Worm (Caenorhabditis elegans) whole organism, midembryonic: Measurements from ENCODE around the gene dpf-2.

Source experiments
- T22C8.4 ChIP-seq: fragments of 200-800 bp; sonication (Bioruptor generic); IDR thresholded peaks from 2 replicates; pipeline ENCODE4 v1.3.6; 2022; ENCODE audit warnings: missing genetic modification characterization, missing compliant biosample characterization
- cog-1 ChIP-seq: sonication (generic microtip); optimal IDR thresholded peaks from 2 replicates; lab custom pipeline; 2016; ENCODE audit warnings: missing genetic modification characterization, missing compliant biosample characterization
- flt-1 ChIP-seq: fragments of 200-800 bp; sonication (Bioruptor generic); IDR thresholded peaks from 2 replicates; pipeline ENCODE4 v1.3.6; 2022; ENCODE audit warnings: missing genetic modification characterization, missing compliant biosample characterization
- klf-2 ChIP-seq: fragments of 200-800 bp; sonication (Bioruptor generic); conservative IDR thresholded peaks from 2 replicates; pipeline ENCODE4 v1.3.6; 2022; ENCODE audit warnings: missing genetic modification reagents, missing genetic modification characterization, missing compliant biosample characterization
- med-1 ChIP-seq: sonication (generic microtip); optimal IDR thresholded peaks from 2 replicates; lab custom pipeline; 2017; ENCODE audit warnings: missing genetic modification characterization, mild to moderate bottlenecking, missing compliant biosample characterization, antibody characterized with exemption, missing genetic modification reagents; ENCODE audit not compliant: insufficient read depth
- ref-1 ChIP-seq: fragments of 200-800 bp; sonication (Bioruptor generic); conservative IDR thresholded peaks from 2 replicates; pipeline ENCODE4 v1.3.6; 2022; ENCODE audit warnings: missing genetic modification reagents, missing genetic modification characterization, missing compliant biosample characterization
- tab-1 ChIP-seq: fragments of 200-800 bp; sonication (Bioruptor generic); IDR thresholded peaks from 2 replicates; pipeline ENCODE4 v1.3.6; 2022; ENCODE audit warnings: missing genetic modification characterization, missing compliant biosample characterization
- ztf-23 ChIP-seq: fragments of 200-800 bp; sonication (Bioruptor generic); IDR thresholded peaks from 2 replicates; pipeline ENCODE4 v1.3.6; 2022; ENCODE audit warnings: missing genetic modification reagents, missing genetic modification characterization, missing compliant biosample characterization
- ztf-29 ChIP-seq: fragments of 200-800 bp; sonication (Bioruptor generic); IDR thresholded peaks from 2 replicates; pipeline ENCODE4 v1.3.6; 2022; ENCODE audit warnings: missing genetic modification reagents, missing genetic modification characterization, missing compliant biosample characterization

Gene dpf-2

ce11 chrX:14842846-14843369, 11.3 kb downstream of the dpf-2 start:
- no peak for TF ChIP-seq med-1
- TF ChIP-seq ztf-23 (GFP tag; lab: Robert Waterston, UW): no peak
- TF ChIP-seq ref-1 (GFP tag; lab: Robert Waterston, UW): no peak
- no peak for TF ChIP-seq flt-1
- TF ChIP-seq tab-1 (GFP tag; lab: Robert Waterston, UW): no peak
- TF ChIP-seq cog-1 (tag; lab: Kevin White, UChicago): no peak
- TF ChIP-seq klf-2 (GFP tag; lab: Robert Waterston, UW): no peak
- no peak for TF ChIP-seq ztf-29 (GFP tag; lab: Robert Waterston, UW)
- no peak for TF ChIP-seq T22C8.4

- no peak for TF ChIP-seq flt-1
- TF ChIP-seq ztf-29 (GFP tag; lab: Robert Waterston, UW): no peak
- TF ChIP-seq ztf-23 (GFP tag; lab: Robert Waterston, UW): no peak
- no peak for TF ChIP-seq ref-1 (GFP tag; lab: Robert Waterston, UW)
- TF ChIP-seq tab-1 (GFP tag; lab: Robert Waterston, UW): no peak
- TF ChIP-seq med-1: no peak
- TF ChIP-seq cog-1 (tag; lab: Kevin White, UChicago): no peak
- no peak for TF ChIP-seq T22C8.4
- no peak for TF ChIP-seq klf-2 (GFP tag; lab: Robert Waterston, UW)
Measured at ce11 chrX:14844481-14844880, 12.8 kb downstream of the dpf-2 start.

DNA sequence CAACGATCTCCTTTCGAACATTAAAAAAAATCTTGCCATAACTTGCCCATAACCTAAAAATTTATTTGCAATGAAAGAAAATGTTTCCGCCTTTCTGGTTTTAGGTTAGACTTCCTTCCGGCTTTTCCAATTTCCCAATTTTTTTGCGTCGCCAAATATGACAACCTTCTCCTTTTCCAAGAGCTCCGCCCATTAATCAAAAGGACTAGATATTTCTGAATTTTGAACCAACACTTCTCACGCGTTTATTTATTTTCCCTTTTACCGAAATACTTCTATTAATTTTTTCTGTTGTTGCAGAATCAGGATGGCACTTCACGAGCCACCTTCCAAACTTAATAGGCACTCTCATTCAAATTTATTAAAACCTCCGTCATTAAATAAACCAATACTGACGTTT, 14.0 kb downstream of the dpf-2 start, which contains the start of gene egrh-1:
TSS of gene egrh-1 (plus strand) at position 301 of the 400 bp plus-strand sequence.
- TF ChIP-seq cog-1 (tag; lab: Kevin White, UChicago) (no peak), ztf-23 (GFP tag; lab: Robert Waterston, UW) (no peak), med-1 (no peak), klf-2 (GFP tag; lab: Robert Waterston, UW) (no peak), tab-1 (GFP tag; lab: Robert Waterston, UW) (no peak), ref-1 (GFP tag; lab: Robert Waterston, UW) (no peak), ztf-29 (GFP tag; lab: Robert Waterston, UW) (no peak), T22C8.4 (no peak), flt-1 (no peak)

DNA sequence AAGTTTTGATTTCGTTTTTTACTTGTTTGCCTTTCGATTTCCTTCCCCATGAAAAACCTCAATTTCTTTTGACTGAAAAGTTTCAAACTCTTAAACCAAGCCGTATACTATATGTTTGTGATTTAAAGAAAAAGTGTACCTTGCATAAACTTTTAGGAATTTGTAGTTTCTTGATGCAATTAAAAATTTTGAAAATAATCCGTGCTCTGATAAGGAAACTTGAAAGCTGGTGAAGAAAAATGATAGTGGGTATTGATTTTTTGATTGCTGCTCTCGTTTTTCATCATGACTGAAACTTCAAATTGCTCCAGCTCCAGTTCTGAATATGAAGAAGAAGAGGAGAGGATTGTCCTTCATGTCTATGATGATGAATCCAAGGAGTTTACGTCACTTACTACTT, 17.4 kb downstream of the dpf-2 start, which contains the start of gene acd-3:
TSS of gene acd-3 (plus strand) at position 222 of the 400 bp plus-strand sequence.
- TF ChIP-seq cog-1 (tag; lab: Kevin White, UChicago) (no peak), med-1 (no peak), flt-1 (no peak), ztf-23 (GFP tag; lab: Robert Waterston, UW) (no peak), tab-1 (GFP tag; lab: Robert Waterston, UW) (no peak), ref-1 (GFP tag; lab: Robert Waterston, UW) (no peak)

DNA sequence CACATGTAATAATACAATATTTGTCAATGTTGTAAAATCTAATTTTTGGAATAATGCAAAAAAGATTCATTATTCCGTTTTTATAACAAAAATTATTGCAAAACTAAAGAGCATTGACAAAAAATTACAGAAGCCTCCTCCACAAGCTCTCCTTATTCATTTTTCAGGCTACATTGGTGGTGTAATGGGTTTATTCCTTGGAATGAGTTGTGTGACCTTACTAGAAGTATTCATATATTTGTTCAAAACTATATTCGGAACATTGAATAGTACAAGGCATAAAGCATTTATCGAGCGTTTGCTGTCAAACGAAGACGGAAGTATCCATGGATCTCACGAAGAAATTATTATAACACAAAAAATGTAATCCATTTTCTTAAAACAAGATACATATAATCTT, 20.3 kb downstream of the dpf-2 start:
- TF ChIP-seq klf-2 (GFP tag; lab: Robert Waterston, UW): no peak

- TF ChIP-seq med-1: no peak
- TF ChIP-seq ztf-23 (GFP tag; lab: Robert Waterston, UW): no peak; the same call in 1 of the 2 replicates
- peak; percentile 84 for TF ChIP-seq cog-1 (tag; lab: Kevin White, UChicago)
- TF ChIP-seq flt-1: peak; percentile 77
Measured at ce11 chrX:14853712-14854217, 22.1 kb downstream of the dpf-2 start, which contains the start of the genes C27C12.1 and C27C12.4. C27C12.1 (minus strand) TSS chrX:14853762. C27C12.4 (plus strand) TSS chrX:14854086.

ce11 chrX:14861752-14862151, 30.1 kb downstream of the dpf-2 start, which contains the start of gene dmd-4:
dmd-4 (minus strand) TSS chrX:14861852.
- TF ChIP-seq ref-1 (GFP tag; lab: Robert Waterston, UW) (no peak), flt-1 (no peak), T22C8.4 (no peak), ztf-23 (GFP tag; lab: Robert Waterston, UW) (no peak), cog-1 (tag; lab: Kevin White, UChicago) (no peak)

ce11 chrX:14865744-14866143, 34.1 kb downstream of the dpf-2 start, which contains the start of gene C27C12.3:
C27C12.3 (minus strand) TSS chrX:14865844.
- TF ChIP-seq tab-1 (GFP tag; lab: Robert Waterston, UW): no peak
- no peak for TF ChIP-seq ztf-23 (GFP tag; lab: Robert Waterston, UW)
- no peak for TF ChIP-seq klf-2 (GFP tag; lab: Robert Waterston, UW)

DNA sequence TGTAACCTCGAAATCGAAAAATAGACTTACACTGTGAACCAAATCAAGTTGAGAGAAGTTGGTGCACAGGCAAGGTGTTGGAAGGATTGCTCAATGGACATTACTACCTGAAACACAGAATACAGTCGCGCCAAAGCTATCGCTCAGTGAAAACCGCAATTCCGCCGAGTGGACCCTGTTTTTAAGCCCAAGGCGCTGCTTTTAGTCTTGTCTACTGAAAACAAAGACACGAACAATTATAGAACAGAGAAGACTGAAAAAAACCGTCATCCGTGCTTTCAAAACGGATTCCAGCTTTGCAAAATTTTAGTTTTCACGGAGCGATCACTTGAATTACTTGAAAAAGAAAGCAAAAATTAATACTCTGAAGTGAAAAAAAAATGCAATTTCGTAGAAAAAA, 36.6 kb downstream of the dpf-2 start, which contains the start of gene F31F6.1:
TSS of gene F31F6.1 (minus strand) at position 101 of the 400 bp plus-strand sequence.
- no peak for TF ChIP-seq med-1
- TF ChIP-seq ztf-23 (GFP tag; lab: Robert Waterston, UW): no peak
- TF ChIP-seq T22C8.4: no peak
- TF ChIP-seq ref-1 (GFP tag; lab: Robert Waterston, UW): no peak
- no peak for TF ChIP-seq tab-1 (GFP tag; lab: Robert Waterston, UW)
- no peak for TF ChIP-seq flt-1
- TF ChIP-seq cog-1 (tag; lab: Kevin White, UChicago): no peak
- TF ChIP-seq klf-2 (GFP tag; lab: Robert Waterston, UW): no peak
- no peak for TF ChIP-seq ztf-29 (GFP tag; lab: Robert Waterston, UW)

- TF ChIP-seq flt-1 (no peak), ztf-23 (GFP tag; lab: Robert Waterston, UW) (no peak), ztf-29 (GFP tag; lab: Robert Waterston, UW) (no peak), cog-1 (tag; lab: Kevin White, UChicago) (no peak), med-1 (no peak), tab-1 (GFP tag; lab: Robert Waterston, UW) (no peak), klf-2 (GFP tag; lab: Robert Waterston, UW) (no peak)
Measured at ce11 chrX:14871780-14872179, 40.1 kb downstream of the dpf-2 start, which contains the start of gene F31F6.2. F31F6.2 (minus strand) TSS chrX:14871880.
